Worm (Caenorhabditis elegans) whole organism, L3 larva: Measurements from ENCODE around the gene ZC266.1.

Experiments
- nhr-28 ChIP-seq: fragments of 150-350 bp; optimal IDR thresholded peaks from 2 replicates; lab custom pipeline; 2014; ENCODE audit warnings: missing biosample characterization, missing genetic modification characterization
- sea-2 ChIP-seq: fragments of 150-350 bp; sonication (generic microtip); optimal IDR thresholded peaks from 4 replicates; lab custom pipeline; 2014; ENCODE audit warnings: missing biosample characterization, missing genetic modification reagents, missing genetic modification characterization
- snpc-4 ChIP-seq: fragments of 150-350 bp; optimal IDR thresholded peaks from 2 replicates; lab custom pipeline; 2014; ENCODE audit warnings: missing biosample characterization, missing genetic modification characterization

DNA sequence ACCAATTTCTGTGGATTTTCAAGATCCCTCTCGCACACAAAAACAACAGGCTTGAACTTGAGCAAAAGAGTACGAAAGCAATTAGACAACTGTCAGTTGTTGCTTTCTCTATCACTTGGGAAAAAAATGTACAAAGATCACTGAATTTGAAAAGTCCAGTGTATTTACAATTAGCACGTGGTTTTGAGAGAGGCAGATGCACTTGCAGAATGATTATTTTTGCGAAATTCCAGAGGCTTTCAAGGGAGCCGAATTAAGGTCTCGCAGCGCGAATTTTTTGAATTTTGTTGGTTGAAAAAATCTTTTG lies 6.9 kb downstream of the ZC266.1 start:
- no peak for TF ChIP-seq nhr-28 (tag; lab: Kevin White, UChicago)
- TF ChIP-seq snpc-4 (tag; lab: Kevin White, UChicago): no peak
- no peak for TF ChIP-seq sea-2 (GFP tag; lab: Kevin White, UChicago)
